Fruit fly (Drosophila melanogaster) whole organism, embryonic: ENCODE results near the gene cold.

Experiments
- Awh ChIP-seq: fragments of 200-800 bp; sonication (Bioruptor generic); IDR thresholded peaks from 2 replicates; pipeline ENCODE4, ENCODE4 v1.3.6; 2022; ENCODE audit warnings: missing biosample characterization, missing genetic modification characterization
- CG10147 ChIP-seq: fragments of 200-800 bp; sonication (Bioruptor generic); optimal IDR thresholded peaks from 2 replicates; lab custom pipeline; 2019; ENCODE audit warnings: missing biosample characterization, mild to moderate bottlenecking, missing genetic modification characterization, moderate library complexity
- CG11398 ChIP-seq: fragments of 200-800 bp; sonication (Bioruptor generic); optimal IDR thresholded peaks from 2 replicates; lab custom pipeline; 2016; ENCODE audit warnings: missing biosample characterization, missing genetic modification characterization
- CG11504 ChIP-seq: fragments of 200-800 bp; sonication (Bioruptor generic); optimal IDR thresholded peaks from 3 replicates; lab custom pipeline; 2019; ENCODE audit warnings: missing biosample characterization, mild to moderate bottlenecking, missing genetic modification characterization, moderate library complexity
- CG12299 ChIP-seq: fragments of 200-800 bp; sonication (Bioruptor generic); optimal IDR thresholded peaks from 2 replicates; lab custom pipeline; 2018; ENCODE audit warnings: missing biosample characterization, mild to moderate bottlenecking, missing genetic modification characterization
- CG12744 ChIP-seq: fragments of 200-800 bp; sonication (Bioruptor generic); optimal IDR thresholded peaks from 2 replicates; lab custom pipeline; 2016; ENCODE audit warnings: missing biosample characterization, missing genetic modification characterization
- CG1529 ChIP-seq: fragments of 200-800 bp; sonication (Bioruptor generic); optimal IDR thresholded peaks from 3 replicates; lab custom pipeline; 2018; ENCODE audit warnings: missing biosample characterization, missing genetic modification characterization
- CG17328 ChIP-seq: fragments of 200-800 bp; sonication (Bioruptor generic); IDR thresholded peaks from 2 replicates; pipeline ENCODE4 v1.3.6; 2022; ENCODE audit warnings: missing biosample characterization, missing genetic modification characterization
- CG32772 ChIP-seq: fragments of 200-800 bp; sonication (Bioruptor generic); IDR thresholded peaks from 2 replicates; pipeline ENCODE4 v1.3.6; 2022; ENCODE audit warnings: missing biosample characterization, missing genetic modification characterization
- CG33557 ChIP-seq: fragments of 200-800 bp; sonication (Bioruptor generic); optimal IDR thresholded peaks from 2 replicates; lab custom pipeline; 2019; ENCODE audit warnings: missing biosample characterization, mild to moderate bottlenecking, missing genetic modification characterization, moderate library complexity
- CG43689 ChIP-seq: fragments of 200-800 bp; sonication (Bioruptor generic); IDR thresholded peaks from 2 replicates; pipeline ENCODE4 v1.3.6; 2022; ENCODE audit warnings: missing biosample characterization, missing genetic modification characterization
- CG4404 ChIP-seq: fragments of 200-800 bp; sonication (Bioruptor generic); IDR thresholded peaks from 2 replicates; pipeline ENCODE4 v1.3.6; 2022; ENCODE audit warnings: missing biosample characterization, missing genetic modification characterization
- CG5953 ChIP-seq: fragments of 200-800 bp; sonication (Bioruptor generic); IDR thresholded peaks from 2 replicates; pipeline ENCODE4 v1.3.6; 2022; ENCODE audit warnings: missing biosample characterization, missing genetic modification characterization
- CG6813 ChIP-seq: fragments of 200-800 bp; sonication (Bioruptor generic); optimal IDR thresholded peaks from 2 replicates; lab custom pipeline; 2017; ENCODE audit warnings: missing biosample characterization, missing genetic modification characterization, mild to moderate bottlenecking, moderate library complexity, missing genetic modification reagents
- CG8765 ChIP-seq: fragments of 200-800 bp; sonication (Bioruptor generic); IDR thresholded peaks from 2 replicates; pipeline ENCODE4 v1.3.6; 2022; ENCODE audit warnings: missing biosample characterization, missing genetic modification characterization
- CG9215 ChIP-seq: fragments of 200-800 bp; sonication (Bioruptor generic); IDR thresholded peaks from 2 replicates; pipeline ENCODE4 v1.3.6; 2022; ENCODE audit warnings: missing biosample characterization, missing genetic modification characterization
- CG9727 ChIP-seq: fragments of 200-800 bp; sonication (Bioruptor generic); optimal IDR thresholded peaks from 3 replicates; lab custom pipeline; 2017; ENCODE audit warnings: missing biosample characterization, mild to moderate bottlenecking, missing genetic modification characterization
- CG9797 ChIP-seq: fragments of 200-800 bp; sonication (Bioruptor generic); optimal IDR thresholded peaks from 3 replicates; lab custom pipeline; 2018; ENCODE audit warnings: missing biosample characterization, mild to moderate bottlenecking, missing genetic modification characterization
- CHES-1-like ChIP-seq: fragments of 200-800 bp; sonication (Bioruptor generic); optimal IDR thresholded peaks from 2 replicates; lab custom pipeline; 2016; ENCODE audit warnings: missing biosample characterization, missing genetic modification characterization
- Ets65A ChIP-seq: fragments of 200-800 bp; sonication (Bioruptor generic); peaks from one replicate; lab custom pipeline; 2016; ENCODE audit warnings: missing biosample characterization, missing genetic modification characterization
- Ets97D ChIP-seq: fragments of 200-800 bp; sonication (Bioruptor generic); optimal IDR thresholded peaks from 3 replicates; lab custom pipeline; 2016; ENCODE audit warnings: missing biosample characterization, missing genetic modification characterization
- Gsc ChIP-seq: fragments of 200-800 bp; sonication (Bioruptor generic); IDR thresholded peaks from 2 replicates; pipeline ENCODE4 v1.3.6; 2022; ENCODE audit warnings: missing biosample characterization, missing genetic modification characterization
- Hand ChIP-seq: fragments of 200-800 bp; sonication (Bioruptor generic); optimal IDR thresholded peaks from 2 replicates; lab custom pipeline; 2017; ENCODE audit warnings: mild to moderate bottlenecking, missing biosample characterization, missing genetic modification reagents, missing genetic modification characterization
- Hmr ChIP-seq: fragments of 200-800 bp; sonication (Bioruptor generic); optimal IDR thresholded peaks from 3 replicates; lab custom pipeline; 2017; ENCODE audit warnings: mild to moderate bottlenecking, missing biosample characterization, missing genetic modification reagents, missing genetic modification characterization
- Hmx ChIP-seq: fragments of 200-800 bp; sonication (Bioruptor generic); optimal IDR thresholded peaks from 2 replicates; lab custom pipeline; 2016; ENCODE audit warnings: missing biosample characterization, missing genetic modification characterization
- Lhr ChIP-seq: fragments of 200-800 bp; sonication (Bioruptor generic); optimal IDR thresholded peaks from 3 replicates; lab custom pipeline; 2017; ENCODE audit warnings: mild to moderate bottlenecking, missing biosample characterization, missing genetic modification reagents, missing genetic modification characterization
- Lim3 ChIP-seq: fragments of 200-800 bp; sonication (Bioruptor generic); IDR thresholded peaks from 2 replicates; pipeline ENCODE4 v1.3.6; 2022; ENCODE audit warnings: missing biosample characterization, missing genetic modification characterization
- MBD-R2 ChIP-seq: fragments of 200-800 bp; sonication (Bioruptor generic); IDR thresholded peaks from 2 replicates; pipeline ENCODE4 v1.3.6; 2022; ENCODE audit warnings: missing biosample characterization, missing genetic modification characterization
- Nf-YC ChIP-seq: fragments of 200-800 bp; optimal IDR thresholded peaks from 3 replicates; lab custom pipeline; 2019; ENCODE audit warnings: missing biosample characterization, mild to moderate bottlenecking, missing genetic modification characterization, moderate library complexity
- Stat92E ChIP-seq, 3 experiments: fragments of >200 bp in 2 of 3; fragments of 200-800 bp in 1 of 3; sonication (Bioruptor generic) in 1 of 3; optimal IDR thresholded peaks; 2 replicates each; lab custom pipeline; 2017 to 2019; ENCODE audit warnings: missing biosample characterization in 3 of 3, missing genetic modification characterization in 3 of 3, mild to moderate bottlenecking in 1 of 3, moderate library complexity in 1 of 3
- Trl ChIP-seq, 3 experiments: fragments of >200 bp in 2 of 3; fragments of 200-800 bp in 1 of 3; sonication (Bioruptor generic) in 1 of 3; optimal IDR thresholded peaks; 2 replicates in 1 of 3; 3 replicates in 2 of 3; lab custom pipeline; 2016 to 2017; ENCODE audit warnings: missing biosample characterization in 1 of 3, missing genetic modification characterization in 1 of 3
- ash1 ChIP-seq: fragments of 200-800 bp; sonication (Bioruptor generic); optimal IDR thresholded peaks from 2 replicates; lab custom pipeline; 2018; ENCODE audit warnings: missing biosample characterization, mild to moderate bottlenecking, missing genetic modification characterization
- chm ChIP-seq: fragments of 200-800 bp; sonication (Bioruptor generic); IDR thresholded peaks from 2 replicates; pipeline ENCODE4 v1.3.6; 2022; ENCODE audit warnings: missing biosample characterization, missing genetic modification characterization
- croc ChIP-seq: fragments of 200-800 bp; sonication (Bioruptor generic); conservative IDR thresholded peaks from 3 replicates; pipeline ENCODE4 v1.3.6; 2022; ENCODE audit warnings: missing biosample characterization, missing genetic modification characterization
- eve ChIP-seq, 2 experiments: fragments of >200 bp; optimal IDR thresholded peaks; 2 replicates each; lab custom pipeline; 2017; ENCODE audit warnings: missing biosample characterization in 2 of 2, missing genetic modification characterization in 2 of 2
- fd64A ChIP-seq: fragments of 200-800 bp; sonication (Bioruptor generic); optimal IDR thresholded peaks from 3 replicates; lab custom pipeline; 2018; ENCODE audit warnings: missing biosample characterization, mild to moderate bottlenecking, missing genetic modification characterization
- lbe ChIP-seq: fragments of 200-800 bp; sonication (Bioruptor generic); optimal IDR thresholded peaks from 2 replicates; lab custom pipeline; 2016; ENCODE audit warnings: missing biosample characterization, mild to moderate bottlenecking, missing genetic modification characterization
- lilli ChIP-seq: fragments of 200-800 bp; sonication (Bioruptor generic); optimal IDR thresholded peaks from 3 replicates; lab custom pipeline; 2016; ENCODE audit warnings: missing biosample characterization, missing genetic modification characterization
- mirr ChIP-seq: fragments of 200-800 bp; sonication (Bioruptor generic); optimal IDR thresholded peaks from 3 replicates; lab custom pipeline; 2018; ENCODE audit warnings: missing biosample characterization, mild to moderate bottlenecking, missing genetic modification characterization
- nerfin-1 ChIP-seq: fragments of 200-800 bp; sonication (Bioruptor generic); optimal IDR thresholded peaks from 3 replicates; lab custom pipeline; 2019; ENCODE audit warnings: missing biosample characterization, mild to moderate bottlenecking, missing genetic modification characterization, moderate library complexity
- otp ChIP-seq: fragments of 200-800 bp; sonication (Bioruptor generic); IDR thresholded peaks from 3 replicates; pipeline ENCODE4, ENCODE4 v1.3.6; 2022; ENCODE audit warnings: missing biosample characterization, missing genetic modification characterization
- pnt ChIP-seq: fragments of 200-800 bp; sonication (Bioruptor generic); optimal IDR thresholded peaks from 3 replicates; lab custom pipeline; 2016; ENCODE audit warnings: missing biosample characterization, missing genetic modification characterization
- pum ChIP-seq: fragments of 200-800 bp; sonication (Bioruptor generic); optimal IDR thresholded peaks from 2 replicates; lab custom pipeline; 2016; ENCODE audit warnings: missing biosample characterization, missing genetic modification characterization
- sens ChIP-seq: fragments of 200-800 bp; sonication (Bioruptor generic); peaks from one replicate; lab custom pipeline; 2016; ENCODE audit warnings: missing biosample characterization, missing genetic modification characterization
- shn ChIP-seq: fragments of 200-800 bp; sonication (Bioruptor generic); optimal IDR thresholded peaks from 3 replicates; lab custom pipeline; 2016; ENCODE audit warnings: missing biosample characterization, missing genetic modification characterization
- slou ChIP-seq: fragments of 200-800 bp; sonication (Bioruptor generic); optimal IDR thresholded peaks from 3 replicates; lab custom pipeline; 2016; ENCODE audit warnings: missing biosample characterization, missing genetic modification characterization
- trem ChIP-seq: fragments of 200-800 bp; optimal IDR thresholded peaks from 3 replicates; lab custom pipeline; 2019; ENCODE audit warnings: missing biosample characterization, mild to moderate bottlenecking, missing genetic modification characterization, moderate library complexity
- tx ChIP-seq: fragments of 200-800 bp; sonication (Bioruptor generic); optimal IDR thresholded peaks from 2 replicates; lab custom pipeline; 2016; ENCODE audit warnings: missing biosample characterization, missing genetic modification characterization
- usp ChIP-seq: fragments of >200 bp; optimal IDR thresholded peaks from 2 replicates; lab custom pipeline; 2017; ENCODE audit warnings: missing biosample characterization, missing genetic modification characterization
- zen ChIP-seq: fragments of 200-800 bp; sonication (Bioruptor generic); optimal IDR thresholded peaks from 3 replicates; lab custom pipeline; 2018; ENCODE audit warnings: missing biosample characterization, mild to moderate bottlenecking, missing genetic modification characterization, moderate library complexity
- zen2 ChIP-seq: fragments of 200-800 bp; sonication (Bioruptor generic); IDR thresholded peaks from 3 replicates; pipeline ENCODE4 v1.3.6; 2022; ENCODE audit warnings: missing biosample characterization, missing genetic modification characterization; ENCODE audit not compliant: partially characterized antibody

The cold gene

DNA sequence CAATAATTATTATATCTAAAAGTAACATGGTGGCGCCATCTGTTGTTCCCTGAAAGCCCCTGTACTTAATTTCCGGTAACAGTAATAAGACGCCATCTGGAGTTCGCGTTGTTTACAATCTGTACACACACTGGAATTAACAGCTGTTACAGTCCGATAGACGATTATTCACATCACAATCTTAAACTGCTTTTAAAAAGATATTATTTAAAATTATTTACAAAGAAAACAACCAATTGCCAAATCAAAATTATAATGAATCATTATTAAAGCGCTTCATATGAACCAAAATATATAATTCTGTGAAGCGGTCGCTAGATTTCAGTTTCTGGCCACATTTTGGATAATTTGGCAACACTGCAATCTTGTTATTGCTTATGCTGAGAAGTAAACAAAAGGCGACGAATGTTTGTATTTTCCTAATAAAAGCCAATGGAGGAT is 28.4 kb downstream of the cold start, which contains the start of gene CG13689 (continued):
- TF ChIP-seq eve (GFP tag; optimal IDR thresholded peaks at IDR 0.05; lab: Kevin White, UChicago) (peak in 1 of 2 experiments; percentile 74), slou (GFP tag; lab: Kevin White, UChicago) (peak; percentile 23), lilli (GFP tag; lab: Kevin White, UChicago) (peak; percentile 69), usp (no peak), Ets65A (peak; percentile 58), Lim3 (GFP tag; lab: Robert Waterston, UW) (no peak), CG4404 (GFP tag; lab: Robert Waterston, UW) (no peak), tx (GFP tag; lab: Kevin White, UChicago) (no peak), lbe (no peak), Awh (GFP tag; lab: Robert Waterston, UW) (no peak), zen2 (GFP tag; lab: Robert Waterston, UW) (no peak), otp (GFP tag; lab: Robert Waterston, UW) (0 out of 3 replicates have a peak, but pooled peaks have one; percentile 30), mirr (GFP tag; lab: Kevin White, UChicago) (no peak), CG11504 (tag; lab: Kevin White, UChicago) (peak; percentile 59), croc (GFP tag; lab: Robert Waterston, UW) (no peak), CG1529 (no peak), Hmx (GFP tag; lab: Kevin White, UChicago) (peak; percentile 38), CG5953 (no peak), trem (tag; lab: Kevin White, UChicago) (peak; percentile 85), shn (GFP tag; lab: Kevin White, UChicago) (no peak), Ets97D (GFP tag; lab: Kevin White, UChicago) (peak; percentile 52), fd64A (no peak), pnt (peak; percentile 27), Nf-YC (tag; lab: Kevin White, UChicago) (no peak), Gsc (GFP tag; lab: Robert Waterston, UW) (no peak), CG17328 (no peak; the same call in 1 of the 2 replicates), Hand (no peak), CG11398 (GFP tag; lab: Kevin White, UChicago) (no peak), sens (GFP tag; lab: Kevin White, UChicago) (peak; percentile 92), CG9215 (GFP tag; lab: Robert Waterston, UW) (no peak; the same call in 1 of the 2 replicates), chm (GFP tag; lab: Robert Waterston, UW) (no peak), CG10147 (GFP tag; lab: Kevin White, UChicago) (no peak), nerfin-1 (tag; lab: Kevin White, UChicago) (no peak), CG12299 (tag; lab: Kevin White, UChicago) (no peak), Lhr (GFP tag; lab: Kevin White, UChicago) (peak; percentile 78), CG9727 (GFP tag; lab: Kevin White, UChicago) (no peak), Trl (optimal IDR thresholded peaks at IDR 0.05; lab: Kevin White, UChicago) (no peak), Trl (GFP tag; optimal IDR thresholded peaks at IDR 0.05; lab: Kevin White, UChicago) (peak; percentile 38), CG9797 (GFP tag; lab: Kevin White, UChicago) (peak; percentile 2), ash1 (no peak), CG8765 (GFP tag; lab: Robert Waterston, UW) (no peak), CG33557 (peak; percentile 33), MBD-R2 (GFP tag; lab: Robert Waterston, UW) (peak; percentile 81), CHES-1-like (GFP tag; lab: Kevin White, UChicago) (peak; percentile 42), pum (GFP tag; lab: Kevin White, UChicago) (peak; percentile 35), zen (tag; lab: Kevin White, UChicago) (peak; percentile 22), CG12744 (GFP tag; lab: Kevin White, UChicago) (no peak), CG6813 (no peak), Hmr (GFP tag; lab: Kevin White, UChicago) (peak; percentile 57), Stat92E (GFP tag; optimal IDR thresholded peaks at IDR 0.05; lab: Kevin White, UChicago) (peak in 1 of 3 experiments; percentile 67), CG43689 (no peak), CG32772 (GFP tag; lab: Robert Waterston, UW) (peak; percentile 51; the same call in 1 of the 2 replicates)
